Fruit fly (Drosophila melanogaster) whole organism, embryonic: Measurements from ENCODE around the gene MBD-R2.
A peak's percentile ranks its signal among the peaks of the same experiment; 100 is the strongest.

ENCODE experiments used
- CG13123 ChIP-seq: fragments of 200-800 bp; sonication (Bioruptor generic); optimal IDR thresholded peaks from 2 replicates; lab custom pipeline; 2016; ENCODE audit warnings: missing biosample characterization, missing genetic modification characterization
- CG33213 ChIP-seq: fragments of 200-800 bp; sonication (Bioruptor generic); optimal IDR thresholded peaks from 3 replicates; lab custom pipeline; 2016; ENCODE audit warnings: missing biosample characterization, missing genetic modification characterization
- CG34224 ChIP-seq: fragments of 200-800 bp; sonication (Bioruptor generic); IDR thresholded peaks from 3 replicates; pipeline ENCODE4 v1.3.6; 2022; ENCODE audit warnings: missing biosample characterization, missing genetic modification characterization; ENCODE audit not compliant: partially characterized antibody
- CG34422 ChIP-seq: fragments of 200-800 bp; sonication (Bioruptor generic); IDR thresholded peaks from 3 replicates; pipeline ENCODE4 v1.3.6; 2022; ENCODE audit warnings: missing biosample characterization, missing genetic modification characterization
- CG3726 ChIP-seq: fragments of 200-800 bp; sonication (Bioruptor generic); IDR thresholded peaks from 3 replicates; pipeline ENCODE4, ENCODE4 v1.3.6; 2022; ENCODE audit warnings: missing biosample characterization, missing genetic modification characterization
- CG9437 ChIP-seq: fragments of 200-800 bp; sonication (Bioruptor generic); optimal IDR thresholded peaks from 2 replicates; lab custom pipeline; 2018; ENCODE audit warnings: missing biosample characterization, mild to moderate bottlenecking, missing genetic modification characterization
- Dip3 ChIP-seq: fragments of 200-800 bp; sonication (Bioruptor generic); optimal IDR thresholded peaks from 3 replicates; lab custom pipeline; 2016; ENCODE audit warnings: missing biosample characterization, missing genetic modification characterization
- Myb ChIP-seq: fragments of 200-800 bp; sonication (Bioruptor generic); optimal IDR thresholded peaks from 2 replicates; lab custom pipeline; 2016; ENCODE audit warnings: missing biosample characterization, missing genetic modification characterization
- PHDP ChIP-seq: fragments of 200-800 bp; sonication (Bioruptor generic); optimal IDR thresholded peaks from 3 replicates; lab custom pipeline; 2018; ENCODE audit warnings: missing biosample characterization, mild to moderate bottlenecking, missing genetic modification characterization, moderate library complexity
- org-1 ChIP-seq: fragments of 200-800 bp; sonication (Bioruptor generic); optimal IDR thresholded peaks from 2 replicates; lab custom pipeline; 2017; ENCODE audit warnings: missing biosample characterization, missing genetic modification characterization

dm6 chr3R:12369135-12369792 lies 13.2 kb upstream of the MBD-R2 start, which contains the start of gene GstD1:
- TF ChIP-seq CG33213: no peak
- TF ChIP-seq CG34422 (GFP tag; lab: Robert Waterston, UW): peak; percentile 81; the same call in 1 of the 3 replicates
- no peak for TF ChIP-seq CG3726 (GFP tag; lab: Robert Waterston, UW)
- TF ChIP-seq org-1: peak; percentile 25
- no peak for TF ChIP-seq CG13123 (GFP tag; lab: Kevin White, UChicago)
- TF ChIP-seq CG34224 (GFP tag; lab: Robert Waterston, UW): peak; percentile 54; the same call in 2 of the 3 replicates
- peak; percentile 4 for TF ChIP-seq Myb (GFP tag; lab: Kevin White, UChicago)
- TF ChIP-seq CG9437 (GFP tag; lab: Kevin White, UChicago): peak; percentile 35
- TF ChIP-seq PHDP (tag; lab: Kevin White, UChicago): peak; percentile 14
- TF ChIP-seq Dip3 (GFP tag; lab: Kevin White, UChicago): peak; percentile 58
